Worm (Caenorhabditis elegans): ENCODE data around the gene K09E2.2.

The K09E2.2 gene

DNA sequence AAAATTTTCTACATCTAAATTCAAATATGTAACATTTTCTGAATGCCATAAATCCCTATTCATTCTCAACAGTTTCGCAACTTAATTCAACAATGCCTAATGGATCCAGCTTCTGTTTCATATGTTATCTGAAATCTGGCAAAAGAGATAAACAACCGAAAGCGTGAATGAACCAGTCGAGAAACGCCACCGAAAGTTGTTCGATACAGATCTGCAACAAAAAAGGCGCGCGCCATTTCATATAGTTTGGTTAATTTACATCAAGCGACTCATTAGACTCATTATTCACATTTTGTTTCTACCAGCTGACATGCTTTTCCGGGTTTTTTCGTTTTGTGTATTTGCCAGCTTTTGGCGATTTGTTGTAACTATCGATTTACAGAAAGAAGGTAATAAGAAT is 8.7 kb downstream of the K09E2.2 start, which contains the start of gene K09E2.1:
K09E2.1 (plus strand) TSS at position 301 of the 400 bp plus-strand sequence.
- no peak for TF ChIP-seq ets-7 (tag; optimal IDR thresholded peaks at IDR 0.05)
- no peak for TF ChIP-seq tra-4 (tag; optimal IDR thresholded peaks at IDR 0.05)
- no peak for TF ChIP-seq B0310.2 (tag; optimal IDR thresholded peaks at IDR 0.05)
- TF ChIP-seq pes-1 (GFP tag; IDR thresholded peaks at IDR 0.05): no peak
- no peak for TF ChIP-seq ama-1 (optimal IDR thresholded peaks at IDR 0.05)

- TF ChIP-seq flt-1 (GFP tag; IDR thresholded peaks at IDR 0.05) (no peak), ets-7 (tag; optimal IDR thresholded peaks at IDR 0.05) (no peak), hmbx-1 (tag; optimal IDR thresholded peaks at IDR 0.05) (no peak), tra-4 (tag; optimal IDR thresholded peaks at IDR 0.05) (no peak)
These were observed 24.7 kb downstream of the K09E2.2 start, which contains the start of gene frpr-8 for ce11 chrX:8697517-8697916. TSS of gene frpr-8 (plus strand) at chrX:8697817.

DNA sequence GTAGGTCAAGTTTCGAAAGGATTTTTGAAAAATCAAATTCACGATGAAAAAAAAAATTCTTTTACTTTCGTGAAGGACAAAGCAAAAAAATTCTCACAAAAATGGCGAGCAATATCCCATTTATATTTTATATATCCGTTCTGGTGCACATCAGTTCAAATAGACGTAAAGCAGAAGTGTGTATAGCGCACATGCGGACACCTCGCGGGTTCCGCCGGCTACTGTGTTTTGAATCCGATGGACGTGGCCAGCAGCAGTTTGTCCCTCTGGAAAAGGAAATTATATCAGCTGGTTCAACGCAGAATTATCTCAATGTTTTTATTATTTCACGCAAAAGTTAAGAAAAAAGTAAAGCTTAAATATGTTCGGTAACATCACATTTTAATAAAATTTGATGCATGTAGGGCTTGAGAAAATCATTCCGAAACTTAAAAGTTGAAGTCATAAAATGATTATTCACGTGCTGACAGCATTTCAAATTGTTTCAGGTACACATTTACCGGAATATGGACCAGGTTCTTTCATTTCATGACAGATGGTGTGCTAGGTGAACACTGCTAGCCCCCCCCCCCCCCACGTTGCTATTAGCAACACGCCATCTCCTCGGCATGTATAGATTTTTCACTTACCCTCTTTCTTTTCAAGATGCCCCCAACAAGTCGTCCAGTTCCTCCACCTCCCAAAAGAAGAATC is 30.9 kb downstream of the K09E2.2 start, which contains the start of gene jbts-14:
jbts-14 (plus strand) TSS at position 643 of the 693 bp plus-strand sequence.
- TF ChIP-seq ama-1 (optimal IDR thresholded peaks at IDR 0.05): no peak
- TF ChIP-seq flt-1 (GFP tag; IDR thresholded peaks at IDR 0.05): no peak
- TF ChIP-seq ceh-36 (tag; optimal IDR thresholded peaks at IDR 0.05): no peak
- TF ChIP-seq B0310.2 (tag; optimal IDR thresholded peaks at IDR 0.05): no peak
- no peak for TF ChIP-seq scrt-1 (GFP tag; IDR thresholded peaks at IDR 0.05)
- TF ChIP-seq tbx-37 (GFP tag; conservative IDR thresholded peaks at IDR 0.05): no peak
- TF ChIP-seq pes-1 (GFP tag; IDR thresholded peaks at IDR 0.05): no peak
- no peak for TF ChIP-seq aly-1 (tag; optimal IDR thresholded peaks at IDR 0.05)
- TF ChIP-seq hnd-1 (tag; optimal IDR thresholded peaks at IDR 0.05): no peak

DNA sequence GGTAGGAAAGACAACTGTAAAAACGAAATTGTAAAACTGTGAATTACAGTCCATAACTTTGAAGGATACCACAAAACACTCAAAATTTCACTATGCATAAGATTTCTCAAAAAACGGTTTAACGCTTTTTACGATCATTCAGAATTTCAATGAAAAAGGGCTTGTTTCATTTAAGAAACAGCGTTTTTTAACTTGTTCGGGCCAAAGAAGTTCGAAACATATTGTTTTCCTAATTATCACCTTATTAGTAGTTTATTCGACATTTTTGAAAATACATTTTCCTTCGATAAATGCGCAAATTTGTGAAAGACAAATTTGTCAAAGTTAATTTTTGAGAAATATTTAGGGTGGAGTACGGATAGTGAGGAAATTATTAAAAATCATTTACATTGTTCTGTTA is 32.0 kb downstream of the K09E2.2 start:
- TF ChIP-seq ets-7 (tag; optimal IDR thresholded peaks at IDR 0.05) (no peak), scrt-1 (GFP tag; IDR thresholded peaks at IDR 0.05) (no peak), F13C5.2 (tag; optimal IDR thresholded peaks at IDR 0.05) (no peak), hnd-1 (tag; optimal IDR thresholded peaks at IDR 0.05) (no peak), ama-1 (optimal IDR thresholded peaks at IDR 0.05) (no peak), tra-4 (tag; optimal IDR thresholded peaks at IDR 0.05) (no peak), hmg-4 (GFP tag; optimal IDR thresholded peaks at IDR 0.05) (no peak), ceh-13 (GFP tag; optimal IDR thresholded peaks at IDR 0.05) (no peak), hmbx-1 (tag; optimal IDR thresholded peaks at IDR 0.05) (no peak), sea-1 (GFP tag; conservative IDR thresholded peaks at IDR 0.05) (no peak), flt-1 (GFP tag; IDR thresholded peaks at IDR 0.05) (no peak), tbx-11 (GFP tag; IDR thresholded peaks at IDR 0.05) (no peak), pes-1 (GFP tag; IDR thresholded peaks at IDR 0.05) (no peak), B0310.2 (tag; optimal IDR thresholded peaks at IDR 0.05) (no peak), ceh-36 (tag; optimal IDR thresholded peaks at IDR 0.05) (no peak)

- no peak for TF ChIP-seq pes-1 (GFP tag; IDR thresholded peaks at IDR 0.05)
- TF ChIP-seq aly-1 (tag; optimal IDR thresholded peaks at IDR 0.05): no peak
- TF ChIP-seq flt-1 (GFP tag; IDR thresholded peaks at IDR 0.05): no peak
- no peak for TF ChIP-seq ceh-13 (GFP tag; optimal IDR thresholded peaks at IDR 0.05)
- no peak for TF ChIP-seq tbx-37 (GFP tag; conservative IDR thresholded peaks at IDR 0.05)
- no peak for TF ChIP-seq ceh-36 (tag; optimal IDR thresholded peaks at IDR 0.05)
- TF ChIP-seq tra-4 (tag; optimal IDR thresholded peaks at IDR 0.05): no peak
- TF ChIP-seq F13C5.2 (tag; optimal IDR thresholded peaks at IDR 0.05): no peak
- no peak for TF ChIP-seq sea-1 (GFP tag; conservative IDR thresholded peaks at IDR 0.05)
- no peak for TF ChIP-seq B0310.2 (tag; optimal IDR thresholded peaks at IDR 0.05)
- no peak for TF ChIP-seq hnd-1 (tag; optimal IDR thresholded peaks at IDR 0.05)
- TF ChIP-seq scrt-1 (GFP tag; IDR thresholded peaks at IDR 0.05): no peak
- TF ChIP-seq hmg-4 (GFP tag; optimal IDR thresholded peaks at IDR 0.05): no peak
- no peak for TF ChIP-seq ama-1 (optimal IDR thresholded peaks at IDR 0.05)
- TF ChIP-seq ets-7 (tag; optimal IDR thresholded peaks at IDR 0.05): no peak
- no peak for TF ChIP-seq tbx-11 (GFP tag; IDR thresholded peaks at IDR 0.05)
- TF ChIP-seq hmbx-1 (tag; optimal IDR thresholded peaks at IDR 0.05): no peak
These were observed 35.2 kb downstream of the K09E2.2 start, which contains the start of gene F53A9.3 for ce11 chrX:8708053-8708452. TSS of gene F53A9.3 (plus strand) at chrX:8708353.

- TF ChIP-seq ceh-36 (tag; optimal IDR thresholded peaks at IDR 0.05): no peak
- TF ChIP-seq scrt-1 (GFP tag; IDR thresholded peaks at IDR 0.05): no peak
- no peak for TF ChIP-seq tbx-11 (GFP tag; IDR thresholded peaks at IDR 0.05)
- no peak for TF ChIP-seq sea-1 (GFP tag; conservative IDR thresholded peaks at IDR 0.05)
- no peak for TF ChIP-seq flt-1 (GFP tag; IDR thresholded peaks at IDR 0.05)
- no peak for TF ChIP-seq tbx-37 (GFP tag; conservative IDR thresholded peaks at IDR 0.05)
- no peak for TF ChIP-seq ama-1 (optimal IDR thresholded peaks at IDR 0.05)
- no peak for TF ChIP-seq hmg-4 (GFP tag; optimal IDR thresholded peaks at IDR 0.05)
- TF ChIP-seq tra-4 (tag; optimal IDR thresholded peaks at IDR 0.05): no peak
- TF ChIP-seq hmbx-1 (tag; optimal IDR thresholded peaks at IDR 0.05): no peak
- no peak for TF ChIP-seq ceh-13 (GFP tag; optimal IDR thresholded peaks at IDR 0.05)
- TF ChIP-seq ets-7 (tag; optimal IDR thresholded peaks at IDR 0.05): no peak
- TF ChIP-seq hnd-1 (tag; optimal IDR thresholded peaks at IDR 0.05): no peak
These were observed 36.6 kb downstream of the K09E2.2 start, which contains the start of gene kreg-1 for ce11 chrX:8709424-8709823. TSS of gene kreg-1 (plus strand) at chrX:8709764.

- TF ChIP-seq F13C5.2 (tag; optimal IDR thresholded peaks at IDR 0.05) (no peak), ceh-36 (tag; optimal IDR thresholded peaks at IDR 0.05) (no peak), sea-1 (GFP tag; conservative IDR thresholded peaks at IDR 0.05) (no peak)
These were observed 38.3 kb downstream of the K09E2.2 start, which contains the start of gene F53A9.1 for ce11 chrX:8711141-8711645. TSS of gene F53A9.1 (plus strand) at chrX:8711595.

DNA sequence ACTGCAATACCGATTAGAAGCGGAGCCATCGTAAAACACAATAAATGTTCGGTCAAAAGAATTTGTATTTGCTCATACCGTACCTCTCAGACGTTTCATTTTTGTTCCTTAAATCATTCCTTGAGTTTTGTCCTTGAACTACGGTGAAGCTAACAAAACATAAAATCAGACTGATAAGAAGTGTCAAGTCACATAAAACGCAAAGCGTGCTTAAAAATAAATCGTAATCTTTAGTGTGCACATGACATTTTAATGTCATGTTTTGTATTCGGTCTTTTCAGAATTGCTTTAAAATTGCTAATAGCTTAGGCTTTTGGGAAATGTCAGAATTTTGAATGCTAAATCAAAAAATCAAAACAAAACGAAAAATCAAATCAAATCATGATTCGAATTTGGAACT is 39.8 kb downstream of the K09E2.2 start:
- TF ChIP-seq sea-1 (GFP tag; conservative IDR thresholded peaks at IDR 0.05) (no peak), hmbx-1 (tag; optimal IDR thresholded peaks at IDR 0.05) (no peak), hmg-4 (GFP tag; optimal IDR thresholded peaks at IDR 0.05) (no peak), ama-1 (optimal IDR thresholded peaks at IDR 0.05) (no peak), ceh-13 (GFP tag; optimal IDR thresholded peaks at IDR 0.05) (no peak), pes-1 (GFP tag; IDR thresholded peaks at IDR 0.05) (no peak), tbx-37 (GFP tag; conservative IDR thresholded peaks at IDR 0.05) (no peak), B0310.2 (tag; optimal IDR thresholded peaks at IDR 0.05) (no peak)
